Worm (Caenorhabditis elegans) whole organism, L2 larva: ENCODE results near the gene lgc-14.

Experiments used
- ama-1 ChIP-seq: fragments of 150-350 bp; optimal IDR thresholded peaks from 2 replicates; lab custom pipeline; 2018; ENCODE audit warnings: inconsistent platforms
- blmp-1 ChIP-seq: sonication (generic microtip); optimal IDR thresholded peaks from 2 replicates; lab custom pipeline; 2017; ENCODE audit warnings: missing genetic modification characterization, mild to moderate bottlenecking, missing compliant biosample characterization, antibody characterized with exemption, moderate library complexity; ENCODE audit not compliant: insufficient read depth
- lin-13 ChIP-seq: fragments of 150-350 bp; optimal IDR thresholded peaks from 2 replicates; lab custom pipeline; 2014; ENCODE audit warnings: missing biosample characterization, missing genetic modification reagents, missing genetic modification characterization
- nhr-23 ChIP-seq: fragments of 150-350 bp; optimal IDR thresholded peaks from 2 replicates; lab custom pipeline; 2014; ENCODE audit warnings: missing biosample characterization, missing genetic modification reagents, missing genetic modification characterization
- nhr-77 ChIP-seq: fragments of 150-350 bp; optimal IDR thresholded peaks from 2 replicates; lab custom pipeline; 2014; ENCODE audit warnings: missing biosample characterization, missing genetic modification characterization
- snpc-4 ChIP-seq: fragments of 150-350 bp; optimal IDR thresholded peaks from 2 replicates; lab custom pipeline; 2014; ENCODE audit warnings: missing biosample characterization, missing genetic modification characterization
- unc-62 ChIP-seq: fragments of 150-350 bp; optimal IDR thresholded peaks from 2 replicates; lab custom pipeline; 2014; ENCODE audit warnings: missing biosample characterization, missing genetic modification reagents, missing genetic modification characterization
- ztf-11 ChIP-seq: sonication (generic microtip); optimal IDR thresholded peaks from 2 replicates; lab custom pipeline; 2017; ENCODE audit warnings: missing biosample characterization, missing genetic modification characterization

- TF ChIP-seq blmp-1 (tag; lab: Kevin White, UChicago) (peak; percentile 80), ama-1 (lab: Kevin White, UChicago) (no peak), ztf-11 (tag; lab: Kevin White, UChicago) (no peak), unc-62 (GFP tag; lab: Kevin White, UChicago) (no peak), nhr-23 (tag; lab: Kevin White, UChicago) (no peak), lin-13 (no peak), snpc-4 (no peak), nhr-77 (tag; lab: Kevin White, UChicago) (no peak)
These were observed 30.6 kb upstream of the lgc-14 start for ce11 chrX:12080581-12081162.
